Worm (Caenorhabditis elegans) whole organism, L1 larva: ENCODE data around the gene spig-10.
A peak's percentile ranks its signal among the peaks of the same experiment; 100 is the strongest.

Experiments used
- C04F5.9 ChIP-seq: sonication (generic microtip); optimal IDR thresholded peaks from 2 replicates; lab custom pipeline; 2016; ENCODE audit warnings: missing genetic modification characterization, missing compliant biosample characterization
- F16B12.6 ChIP-seq: fragments of 150-350 bp; optimal IDR thresholded peaks from 2 replicates; lab custom pipeline; 2014; ENCODE audit warnings: missing biosample characterization, missing genetic modification characterization
- Y116A8C.19 ChIP-seq: sonication (generic microtip); optimal IDR thresholded peaks from 2 replicates; lab custom pipeline; 2016; ENCODE audit warnings: missing compliant biosample characterization, missing genetic modification characterization, borderline replicate concordance
- aha-1 ChIP-seq: fragments of 150-350 bp; optimal IDR thresholded peaks from 2 replicates; lab custom pipeline; 2014; ENCODE audit warnings: missing biosample characterization, missing genetic modification characterization
- aly-2 ChIP-seq: fragments of 150-350 bp; optimal IDR thresholded peaks from 2 replicates; lab custom pipeline; 2014; ENCODE audit warnings: missing biosample characterization, missing genetic modification characterization
- ama-1 ChIP-seq: fragments of 150-350 bp; optimal IDR thresholded peaks from 2 replicates; lab custom pipeline; 2014
- ceh-8 ChIP-seq: fragments of 200-800 bp; sonication (Bioruptor generic); optimal IDR thresholded peaks from 2 replicates; lab custom pipeline; 2018; ENCODE audit warnings: mild to moderate bottlenecking, missing genetic modification characterization, moderate library complexity, missing compliant biosample characterization
- ceh-90 ChIP-seq: sonication (generic microtip); optimal IDR thresholded peaks from 2 replicates; lab custom pipeline; 2016; ENCODE audit warnings: missing genetic modification characterization, missing compliant biosample characterization
- efl-1 ChIP-seq, 4 experiments: fragments of 150-350 bp; optimal IDR thresholded peaks in 3 of 4; peaks in 1 of 4; 1 replicate in 1 of 4; 2 replicates in 3 of 4; lab custom pipeline; 2014; ENCODE audit warnings: missing biosample characterization in 2 of 4, missing genetic modification characterization in 2 of 4, missing genetic modification reagents in 2 of 4
- efl-3 ChIP-seq: fragments of 200-800 bp; sonication (Bioruptor generic); optimal IDR thresholded peaks from 2 replicates; lab custom pipeline; 2018; ENCODE audit warnings: mild to moderate bottlenecking, missing genetic modification characterization, missing compliant biosample characterization
- egl-13 ChIP-seq: sonication (generic microtip); optimal IDR thresholded peaks from 2 replicates; lab custom pipeline; 2016; ENCODE audit warnings: missing genotype, missing genetic modification reagents, missing genetic modification characterization, missing compliant biosample characterization
- elt-3 ChIP-seq, 6 experiments: fragments of 150-350 bp in 1 of 6; sonication (generic microtip); optimal IDR thresholded peaks; 2 replicates each; lab custom pipeline; 2017 to 2018; ENCODE audit warnings: missing biosample characterization in 6 of 6, missing genetic modification characterization in 6 of 6, inconsistent platforms in 1 of 6
- fkh-10 ChIP-seq: sonication (generic microtip); optimal IDR thresholded peaks from 2 replicates; lab custom pipeline; 2017; ENCODE audit warnings: missing biosample characterization, missing genetic modification reagents, missing genetic modification characterization
- fkh-8 ChIP-seq: sonication (generic microtip); optimal IDR thresholded peaks from 2 replicates; lab custom pipeline; 2016; ENCODE audit warnings: mild to moderate bottlenecking, missing genetic modification characterization, missing compliant biosample characterization
- grh-1 ChIP-seq: fragments of 200-800 bp; sonication (Bioruptor generic); IDR thresholded peaks from 2 replicates; pipeline ENCODE4 v1.3.6; 2022; ENCODE audit warnings: missing genetic modification reagents, missing genetic modification characterization, missing compliant biosample characterization
- irx-1 ChIP-seq: sonication (generic microtip); optimal IDR thresholded peaks from 2 replicates; lab custom pipeline; 2016; ENCODE audit warnings: missing genetic modification characterization, missing compliant biosample characterization
- isw-1 ChIP-seq: fragments of 200-800 bp; sonication (Bioruptor generic); IDR thresholded peaks from 2 replicates; pipeline ENCODE4 v1.3.6; 2022; ENCODE audit warnings: missing genetic modification characterization, missing compliant biosample characterization
- lin-13 ChIP-seq: fragments of 150-350 bp; optimal IDR thresholded peaks from 2 replicates; lab custom pipeline; 2014; ENCODE audit warnings: missing biosample characterization, missing genetic modification reagents, missing genetic modification characterization
- lin-14 ChIP-seq: fragments of 200-800 bp; sonication (Bioruptor generic); optimal IDR thresholded peaks from 2 replicates; lab custom pipeline; 2018; ENCODE audit warnings: mild to moderate bottlenecking, missing genetic modification characterization, moderate library complexity, missing compliant biosample characterization
- lin-15B ChIP-seq: fragments of 150-350 bp; sonication (generic microtip); optimal IDR thresholded peaks from 3 replicates; lab custom pipeline; 2014; ENCODE audit warnings: missing biosample characterization, missing genetic modification characterization
- lin-35 ChIP-seq, 2 experiments: fragments of 150-350 bp; optimal IDR thresholded peaks; 2 replicates each; lab custom pipeline; 2014; ENCODE audit warnings: missing biosample characterization in 2 of 2, missing genetic modification characterization in 2 of 2, missing genetic modification reagents in 2 of 2
- lin-39 ChIP-seq: fragments of 150-350 bp; optimal IDR thresholded peaks from 2 replicates; lab custom pipeline; 2014; ENCODE audit warnings: missing biosample characterization, missing genetic modification reagents, missing genetic modification characterization
- lsy-2 ChIP-seq, 2 experiments: fragments of 150-350 bp; optimal IDR thresholded peaks; 2 replicates each; lab custom pipeline; 2014; ENCODE audit warnings: missing biosample characterization in 2 of 2, missing genetic modification characterization in 2 of 2
- mep-1 ChIP-seq: fragments of 150-350 bp; optimal IDR thresholded peaks from 2 replicates; lab custom pipeline; 2014; ENCODE audit warnings: missing biosample characterization, missing genetic modification characterization
- nhr-237 ChIP-seq: fragments of 150-350 bp; optimal IDR thresholded peaks from 2 replicates; lab custom pipeline; 2014; ENCODE audit warnings: missing biosample characterization, missing genetic modification characterization
- nhr-28 ChIP-seq: fragments of 150-350 bp; optimal IDR thresholded peaks from 2 replicates; lab custom pipeline; 2014; ENCODE audit warnings: missing biosample characterization, missing genetic modification characterization
- nhr-71 ChIP-seq: sonication (generic microtip); optimal IDR thresholded peaks from 2 replicates; lab custom pipeline; 2016; ENCODE audit warnings: mild to moderate bottlenecking, missing genetic modification characterization, moderate library complexity, missing compliant biosample characterization
- nhr-77 ChIP-seq: fragments of 150-350 bp; optimal IDR thresholded peaks from 2 replicates; lab custom pipeline; 2014; ENCODE audit warnings: missing biosample characterization, missing genetic modification characterization
- nhr-85 ChIP-seq: sonication (generic microtip); peaks from one replicate; lab custom pipeline; 2016; ENCODE audit warnings: missing genetic modification characterization, inconsistent platforms, missing compliant biosample characterization
- pqm-1 ChIP-seq: sonication (generic microtip); optimal IDR thresholded peaks from 3 replicates; lab custom pipeline; 2017; ENCODE audit warnings: missing biosample characterization, missing genetic modification characterization
- snpc-4 ChIP-seq: fragments of 150-350 bp; optimal IDR thresholded peaks from 2 replicates; lab custom pipeline; 2014; ENCODE audit warnings: missing biosample characterization, missing genetic modification characterization
- sptf-1 ChIP-seq: fragments of 150-350 bp; optimal IDR thresholded peaks from 2 replicates; lab custom pipeline; 2014; ENCODE audit warnings: missing biosample characterization, missing genetic modification characterization
- tbx-2 ChIP-seq: sonication (generic microtip); optimal IDR thresholded peaks from 2 replicates; lab custom pipeline; 2016; ENCODE audit warnings: missing genetic modification characterization, missing compliant biosample characterization
- unc-130 ChIP-seq: fragments of 150-350 bp; optimal IDR thresholded peaks from 2 replicates; lab custom pipeline; 2017; ENCODE audit warnings: missing biosample characterization, missing genetic modification characterization, inconsistent platforms
- unc-30 ChIP-seq: sonication (generic microtip); optimal IDR thresholded peaks from 2 replicates; lab custom pipeline; 2017; ENCODE audit warnings: missing biosample characterization, missing genetic modification characterization
- unc-86 ChIP-seq: sonication (generic microtip); optimal IDR thresholded peaks from 2 replicates; lab custom pipeline; 2016; ENCODE audit warnings: missing genetic modification characterization, missing compliant biosample characterization
- zag-1 ChIP-seq: fragments of 150-350 bp; optimal IDR thresholded peaks from 2 replicates; lab custom pipeline; 2014; ENCODE audit warnings: missing biosample characterization, missing genetic modification characterization
- zip-4 ChIP-seq: fragments of 200-800 bp; sonication (Bioruptor generic); optimal IDR thresholded peaks from 2 replicates; lab custom pipeline; 2018; ENCODE audit warnings: mild to moderate bottlenecking, missing genetic modification characterization, moderate library complexity, missing compliant biosample characterization

The spig-10 gene

DNA sequence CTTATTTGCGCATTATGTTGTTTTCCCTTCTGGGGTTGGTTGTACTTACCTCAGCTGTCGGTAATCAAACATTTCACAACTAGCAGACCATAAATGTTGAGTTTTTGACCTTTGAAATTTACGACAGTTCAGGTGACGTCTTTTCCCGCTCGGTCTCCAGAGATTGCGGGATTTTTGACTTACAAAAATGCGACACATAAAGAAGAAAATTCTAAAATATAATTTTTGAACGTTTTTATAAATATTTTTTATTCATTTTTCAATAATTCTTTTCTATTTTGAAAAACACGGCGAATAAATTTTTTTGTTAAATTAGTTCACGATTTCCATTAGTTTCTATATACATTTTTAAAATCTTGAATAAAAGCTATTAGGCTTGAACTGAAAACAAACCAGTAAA lies 23.3 kb upstream of the spig-10 start, which contains the start of gene nhr-161:
nhr-161 (minus strand) TSS at position 101 of the 400 bp plus-strand sequence.
- TF ChIP-seq lin-13 (GFP tag; lab: Kevin White, UChicago) (no peak), ama-1 (lab: Kevin White, UChicago) (no peak), egl-13 (no peak), unc-130 (tag; lab: Kevin White, UChicago) (no peak), fkh-10 (no peak), nhr-237 (tag; lab: Kevin White, UChicago) (no peak), lin-15B (tag; lab: Kevin White, UChicago) (no peak), aly-2 (tag; lab: Kevin White, UChicago) (no peak), aha-1 (tag; lab: Kevin White, UChicago) (no peak), grh-1 (GFP tag; lab: Robert Waterston, UW) (no peak), lin-39 (no peak), lin-35 (GFP tag; optimal IDR thresholded peaks at IDR 0.05; lab: Kevin White, UChicago) (no peak), elt-3 (tag; optimal IDR thresholded peaks at IDR 0.05; lab: Kevin White, UChicago) (no peak), zag-1 (tag; lab: Kevin White, UChicago) (no peak), isw-1 (no peak)

ce11 chrV:6985943-6986342 lies 20.1 kb upstream of the spig-10 start, which contains the start of gene nhr-163:
Gene nhr-163, minus strand, starts transcription at chrV:6986043.
- no peak for TF ChIP-seq tbx-2 (tag; lab: Kevin White, UChicago)
- TF ChIP-seq snpc-4 (tag; lab: Kevin White, UChicago): no peak
- TF ChIP-seq unc-86 (tag; lab: Kevin White, UChicago): no peak
- no peak for TF ChIP-seq ceh-8
- no peak for TF ChIP-seq mep-1 (tag; lab: Kevin White, UChicago)
- TF ChIP-seq ama-1 (lab: Kevin White, UChicago): no peak
- TF ChIP-seq nhr-71 (tag; lab: Kevin White, UChicago): no peak
- TF ChIP-seq nhr-28 (tag; lab: Kevin White, UChicago): no peak
- no peak for TF ChIP-seq unc-130 (tag; lab: Kevin White, UChicago)
- no peak for TF ChIP-seq unc-30
- no peak for TF ChIP-seq nhr-77 (tag; lab: Kevin White, UChicago)

- TF ChIP-seq pqm-1 (tag; lab: Kevin White, UChicago): no peak
- no peak for TF ChIP-seq zip-4 (GFP tag; lab: Kevin White, UChicago)
- no peak for TF ChIP-seq elt-3 (tag; optimal IDR thresholded peaks at IDR 0.05; lab: Kevin White, UChicago)
- no peak for TF ChIP-seq lin-13 (GFP tag; lab: Kevin White, UChicago)
- no peak for TF ChIP-seq Y116A8C.19 (tag; lab: Kevin White, UChicago)
- no peak for TF ChIP-seq lsy-2 (tag; optimal IDR thresholded peaks at IDR 0.05; lab: Kevin White, UChicago)
- TF ChIP-seq ceh-90 (tag; lab: Kevin White, UChicago): no peak
- no peak for TF ChIP-seq tbx-2 (tag; lab: Kevin White, UChicago)
- no peak for TF ChIP-seq sptf-1 (tag; lab: Kevin White, UChicago)
- TF ChIP-seq isw-1: no peak
- TF ChIP-seq efl-3: no peak
- no peak for TF ChIP-seq ama-1 (lab: Kevin White, UChicago)
- no peak for TF ChIP-seq lin-39
- no peak for TF ChIP-seq aha-1 (tag; lab: Kevin White, UChicago)
- no peak for TF ChIP-seq F16B12.6
- no peak for TF ChIP-seq C04F5.9 (tag; lab: Kevin White, UChicago)
- no peak for TF ChIP-seq lin-14 (GFP tag; lab: Kevin White, UChicago)
These were observed 18.4 kb upstream of the spig-10 start, which contains the start of gene nhr-139 for ce11 chrV:6987673-6988072. Gene nhr-139, minus strand, starts transcription at chrV:6987773.

DNA sequence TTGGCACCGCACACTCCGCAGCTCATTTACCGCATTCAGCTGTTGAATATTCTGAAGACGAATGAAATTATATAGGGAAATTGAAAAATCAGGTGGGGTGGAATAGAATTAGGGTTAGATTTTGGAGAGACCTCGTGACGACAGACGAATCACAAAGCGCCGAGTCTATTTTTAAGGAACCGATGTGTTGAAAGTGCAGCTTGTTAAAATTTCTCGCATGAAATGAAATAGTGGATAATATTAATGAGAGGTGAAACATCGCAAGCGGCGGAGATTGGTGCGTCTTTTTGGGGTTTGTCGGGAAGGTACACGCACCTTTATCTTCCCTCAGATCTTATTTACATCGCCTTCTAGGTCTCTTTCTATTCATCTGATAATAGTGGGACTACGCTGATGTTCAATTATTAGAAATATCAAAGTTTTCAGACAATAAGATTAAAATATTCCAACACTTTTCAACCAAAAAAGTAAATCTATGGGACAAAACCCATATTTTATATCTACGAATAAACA lies 16.4 kb upstream of the spig-10 start, which contains the start of gene nhr-140:
nhr-140 (minus strand) TSS at position 51 of the 513 bp plus-strand sequence.
- TF ChIP-seq fkh-8 (tag; lab: Kevin White, UChicago) (peak; percentile 21), lin-15B (tag; lab: Kevin White, UChicago) (no peak), irx-1 (tag; lab: Kevin White, UChicago) (no peak), nhr-85 (tag; lab: Kevin White, UChicago) (peak; percentile 60), efl-1 (optimal IDR thresholded peaks at IDR 0.05; lab: Kevin White, UChicago) (no peak), efl-1 (GFP tag; optimal IDR thresholded peaks at IDR 0.05 in 1 of 2; lab: Kevin White, UChicago) (peak in 1 of 2 experiments; percentile 1)
